Worm (Caenorhabditis elegans) whole organism, midembryonic: ENCODE results near the gene R13A5.10.

Source experiments
- T22C8.4 ChIP-seq: fragments of 200-800 bp; sonication (Bioruptor generic); IDR thresholded peaks from 2 replicates; pipeline ENCODE4 v1.3.6; 2022; ENCODE audit warnings: missing genetic modification characterization, missing compliant biosample characterization
- flt-1 ChIP-seq: fragments of 200-800 bp; sonication (Bioruptor generic); IDR thresholded peaks from 2 replicates; pipeline ENCODE4 v1.3.6; 2022; ENCODE audit warnings: missing genetic modification characterization, missing compliant biosample characterization
- ref-1 ChIP-seq: fragments of 200-800 bp; sonication (Bioruptor generic); conservative IDR thresholded peaks from 2 replicates; pipeline ENCODE4 v1.3.6; 2022; ENCODE audit warnings: missing genetic modification reagents, missing genetic modification characterization, missing compliant biosample characterization
- ztf-23 ChIP-seq: fragments of 200-800 bp; sonication (Bioruptor generic); IDR thresholded peaks from 2 replicates; pipeline ENCODE4 v1.3.6; 2022; ENCODE audit warnings: missing genetic modification reagents, missing genetic modification characterization, missing compliant biosample characterization

ce11 chrIII:7621355-7621754 lies 38.6 kb upstream of the R13A5.10 start:
- TF ChIP-seq flt-1 (GFP tag; lab: Robert Waterston, UW) (no peak), T22C8.4 (GFP tag; lab: Robert Waterston, UW) (no peak), ref-1 (GFP tag; lab: Robert Waterston, UW) (no peak), ztf-23 (no peak)
